Worm (Caenorhabditis elegans): ENCODE measurements around the gene Y41E3.19.

The Y41E3.19 gene

ce11 chrIV:15098294-15098693, 42.4 kb downstream of the Y41E3.19 start, which contains the start of gene srt-49:
Gene srt-49, minus strand, starts transcription at chrIV:15098394.
- TF ChIP-seq nhr-77 (tag; optimal IDR thresholded peaks at IDR 0.05) (no peak), nhr-11 (tag; optimal IDR thresholded peaks at IDR 0.05) (no peak), jun-1 (tag; optimal IDR thresholded peaks at IDR 0.05) (no peak), ama-1 (optimal IDR thresholded peaks at IDR 0.05) (no peak), madf-9 (GFP tag; conservative IDR thresholded peaks at IDR 0.05) (no peak), dmd-6 (GFP tag; IDR thresholded peaks at IDR 0.05) (no peak), hlh-11 (tag; optimal IDR thresholded peaks at IDR 0.05) (no peak)

ce11 chrIV:15103224-15103679, 47.3 kb downstream of the Y41E3.19 start, which contains the start of gene srt-44:
Gene srt-44, plus strand, starts transcription at chrIV:15103629.
- TF ChIP-seq lin-13 (GFP tag; optimal IDR thresholded peaks at IDR 0.05) (no peak), unc-130 (GFP tag; optimal IDR thresholded peaks at IDR 0.05) (no peak), nhr-237 (tag; optimal IDR thresholded peaks at IDR 0.05) (no peak), aly-2 (tag; optimal IDR thresholded peaks at IDR 0.05) (no peak), Y75B8A.6 (GFP tag; IDR thresholded peaks at IDR 0.05) (no peak), nhr-102 (tag; optimal IDR thresholded peaks at IDR 0.05) (no peak), spr-3 (GFP tag; optimal IDR thresholded peaks at IDR 0.05) (no peak), saeg-2 (GFP tag; IDR thresholded peaks at IDR 0.05) (no peak), lin-1 (GFP tag; IDR thresholded peaks at IDR 0.05) (no peak), set-16 (GFP tag; IDR thresholded peaks at IDR 0.05) (no peak), T20F7.1 (GFP tag; optimal IDR thresholded peaks at IDR 0.05) (no peak), ceh-62 (tag; optimal IDR thresholded peaks at IDR 0.05) (no peak), lim-7 (GFP tag; IDR thresholded peaks at IDR 0.05) (no peak), ceh-32 (tag; optimal IDR thresholded peaks at IDR 0.05; ENCODE audit: poor library complexity) (no peak), zag-1 (tag; optimal IDR thresholded peaks at IDR 0.05) (no peak), nhr-11 (tag; optimal IDR thresholded peaks at IDR 0.05) (no peak), snpc-1.2 (GFP tag; IDR thresholded peaks at IDR 0.05) (no peak), lin-29 (GFP tag; IDR thresholded peaks at IDR 0.05) (no peak), D1046.2 (GFP tag; IDR thresholded peaks at IDR 0.05) (no peak)

ce11 chrIV:15107218-15107617, 51.3 kb downstream of the Y41E3.19 start:
- TF ChIP-seq skn-1 (tag; optimal IDR thresholded peaks at IDR 0.05) (no peak), lin-13 (GFP tag; optimal IDR thresholded peaks at IDR 0.05) (peak; percentile 71), snpc-1.2 (GFP tag; IDR thresholded peaks at IDR 0.05) (peak; percentile 79)

All from whole organism, L4 larva.